Worm (Caenorhabditis elegans) whole organism, L4/young adult: ENCODE measurements around the gene Y48G9A.7.

ENCODE experiments used
- W03F9.2 ChIP-seq: fragments of 150-350 bp; optimal IDR thresholded peaks from 2 replicates; lab custom pipeline; 2014; ENCODE audit warnings: missing biosample characterization, missing genetic modification characterization
- him-1 ChIP-seq: sonication (generic microtip); optimal IDR thresholded peaks from 2 replicates; lab custom pipeline; 2016; ENCODE audit warnings: missing genotype, missing genetic modification reagents, missing genetic modification characterization, missing compliant biosample characterization

- TF ChIP-seq him-1 (tag; lab: Kevin White, UChicago) (no peak), W03F9.2 (tag; lab: Kevin White, UChicago) (no peak)
Measured at ce11 chrIII:2115322-2115721, 5.0 kb downstream of the Y48G9A.7 start.
